Worm (Caenorhabditis elegans) whole organism, early embryonic: ENCODE results near the gene srg-48.

Source experiments
- B0310.2 ChIP-seq: sonication (generic microtip); optimal IDR thresholded peaks from 2 replicates; lab custom pipeline; 2016; ENCODE audit warnings: mild to moderate bottlenecking, missing genetic modification characterization, missing compliant biosample characterization
- aly-1 ChIP-seq: sonication (generic microtip); optimal IDR thresholded peaks from 2 replicates; lab custom pipeline; 2016; ENCODE audit warnings: missing genetic modification characterization, missing compliant biosample characterization
- ama-1 ChIP-seq: fragments of 150-350 bp; optimal IDR thresholded peaks from 2 replicates; lab custom pipeline; 2014
- ceh-36 ChIP-seq: sonication (generic microtip); optimal IDR thresholded peaks from 2 replicates; lab custom pipeline; 2016; ENCODE audit warnings: missing genetic modification characterization, inconsistent platforms, missing compliant biosample characterization
- ets-7 ChIP-seq: sonication (generic microtip); optimal IDR thresholded peaks from 2 replicates; lab custom pipeline; 2016; ENCODE audit warnings: missing genotype, missing genetic modification characterization, missing compliant biosample characterization
- flt-1 ChIP-seq: fragments of 200-800 bp; sonication (Bioruptor generic); IDR thresholded peaks from 2 replicates; pipeline ENCODE4 v1.3.6; 2022; ENCODE audit warnings: missing genetic modification characterization, missing compliant biosample characterization
- hmbx-1 ChIP-seq: sonication (generic microtip); optimal IDR thresholded peaks from 2 replicates; lab custom pipeline; 2016; ENCODE audit warnings: mild to moderate bottlenecking, missing genetic modification characterization, missing compliant biosample characterization
- hmg-4 ChIP-seq: fragments of 200-800 bp; sonication (Bioruptor generic); optimal IDR thresholded peaks from 2 replicates; lab custom pipeline; 2018; ENCODE audit warnings: mild to moderate bottlenecking, missing genetic modification characterization, missing compliant biosample characterization
- hnd-1 ChIP-seq: sonication (generic microtip); optimal IDR thresholded peaks from 2 replicates; lab custom pipeline; 2016; ENCODE audit warnings: missing genetic modification characterization, missing compliant biosample characterization
- pes-1 ChIP-seq: fragments of 200-800 bp; sonication (Bioruptor generic); IDR thresholded peaks from 2 replicates; pipeline ENCODE4 v1.3.6; 2022; ENCODE audit warnings: missing genetic modification reagents, missing genetic modification characterization, missing compliant biosample characterization
- scrt-1 ChIP-seq: fragments of 200-800 bp; sonication (Bioruptor generic); IDR thresholded peaks from 2 replicates; pipeline ENCODE4 v1.3.6; 2022; ENCODE audit warnings: missing genetic modification characterization, missing compliant biosample characterization
- sea-1 ChIP-seq: fragments of 200-800 bp; sonication (Bioruptor generic); conservative IDR thresholded peaks from 2 replicates; pipeline ENCODE4 v1.3.6; 2022; ENCODE audit warnings: missing genetic modification characterization, missing compliant biosample characterization
- tbx-11 ChIP-seq: fragments of 200-800 bp; sonication (Bioruptor generic); IDR thresholded peaks from 2 replicates; pipeline ENCODE4 v1.3.6; 2022; ENCODE audit warnings: missing genetic modification characterization, missing compliant biosample characterization
- tra-4 ChIP-seq: sonication (generic microtip); optimal IDR thresholded peaks from 2 replicates; lab custom pipeline; 2017; ENCODE audit warnings: missing genetic modification characterization, missing compliant biosample characterization

ce11 chrIV:7103211-7103679 lies 31.0 kb downstream of the srg-48 start, which contains the start of the genes rde-8 and ZC477.3:
- TF ChIP-seq tra-4 (no peak), flt-1 (no peak), hmbx-1 (tag; lab: Kevin White, UChicago) (no peak), hmg-4 (no peak), scrt-1 (GFP tag; lab: Robert Waterston, UW) (no peak), ama-1 (lab: Kevin White, UChicago) (no peak), ceh-36 (tag; lab: Kevin White, UChicago) (no peak), ets-7 (tag; lab: Kevin White, UChicago) (no peak), hnd-1 (tag; lab: Kevin White, UChicago) (no peak), aly-1 (tag; lab: Kevin White, UChicago) (no peak), tbx-11 (GFP tag; lab: Robert Waterston, UW) (no peak), B0310.2 (tag; lab: Kevin White, UChicago) (no peak), sea-1 (no peak), pes-1 (GFP tag; lab: Robert Waterston, UW) (no peak)
